Worm (Caenorhabditis elegans) whole organism, young adult: ENCODE results near the gene F48F7.5.
A peak's percentile ranks its signal among the peaks of the same experiment; 100 is the strongest.

Experiments used
- B0261.1 ChIP-seq: sonication (generic microtip); optimal IDR thresholded peaks from 2 replicates; lab custom pipeline; 2016; ENCODE audit warnings: mild to moderate bottlenecking, missing genetic modification characterization, moderate library complexity, missing compliant biosample characterization
- C06A6.2 ChIP-seq: fragments of 200-800 bp; sonication (Bioruptor generic); conservative IDR thresholded peaks from 2 replicates; pipeline ENCODE4 v1.3.6; 2022; ENCODE audit warnings: missing genetic modification characterization, missing compliant biosample characterization
- D2030.7 ChIP-seq: fragments of 200-800 bp; sonication (Bioruptor generic); IDR thresholded peaks from 2 replicates; pipeline ENCODE4 v1.3.6; 2022; ENCODE audit warnings: missing genetic modification reagents, missing genetic modification characterization, missing compliant biosample characterization
- K11D2.4 ChIP-seq: fragments of 200-800 bp; sonication (Bioruptor generic); IDR thresholded peaks from 2 replicates; pipeline ENCODE4 v1.3.6; 2022; ENCODE audit warnings: missing genetic modification reagents, missing genetic modification characterization, missing compliant biosample characterization
- K12H6.12 ChIP-seq: fragments of 200-800 bp; sonication (Bioruptor generic); optimal IDR thresholded peaks from 2 replicates; lab custom pipeline; 2018; ENCODE audit warnings: mild to moderate bottlenecking, missing genetic modification characterization, missing compliant biosample characterization
- T26A5.8 ChIP-seq: sonication (generic microtip); optimal IDR thresholded peaks from 2 replicates; lab custom pipeline; 2016; ENCODE audit warnings: missing genetic modification characterization, missing compliant biosample characterization
- Y53G8AR.9 ChIP-seq: fragments of 200-800 bp; sonication (Bioruptor generic); conservative IDR thresholded peaks from 2 replicates; pipeline ENCODE4 v1.3.6; 2022; ENCODE audit warnings: missing genetic modification reagents, missing genetic modification characterization, missing compliant biosample characterization
- Y56A3A.18 ChIP-seq: fragments of 200-800 bp; sonication (Bioruptor generic); IDR thresholded peaks from 2 replicates; pipeline ENCODE4 v1.3.6; 2022; ENCODE audit warnings: missing genetic modification reagents, missing genetic modification characterization, missing compliant biosample characterization
- Y79H2A.3 ChIP-seq: fragments of 200-800 bp; sonication (Bioruptor generic); conservative IDR thresholded peaks from 2 replicates; pipeline ENCODE4 v1.3.6; 2022; ENCODE audit warnings: missing genetic modification reagents, missing genetic modification characterization, missing compliant biosample characterization
- Y95B8A.8 ChIP-seq: fragments of 200-800 bp; sonication (Bioruptor generic); IDR thresholded peaks from 2 replicates; pipeline ENCODE4 v1.3.6; 2022; ENCODE audit warnings: missing genetic modification reagents, missing genetic modification characterization, missing compliant biosample characterization
- ZK185.1 ChIP-seq: sonication (generic microtip); optimal IDR thresholded peaks from 2 replicates; lab custom pipeline; 2016; ENCODE audit warnings: mild to moderate bottlenecking, missing genetic modification characterization, missing compliant biosample characterization; ENCODE audit not compliant: poor library complexity, severe bottlenecking
- aptf-3 ChIP-seq: fragments of 200-800 bp; sonication (Bioruptor generic); IDR thresholded peaks from 2 replicates; pipeline ENCODE4 v1.3.6; 2022; ENCODE audit warnings: missing genetic modification characterization, missing compliant biosample characterization
- atf-7 ChIP-seq: sonication (generic microtip); optimal IDR thresholded peaks from 2 replicates; lab custom pipeline; 2017; ENCODE audit warnings: mild to moderate bottlenecking, missing genetic modification characterization, missing compliant biosample characterization
- attf-5 ChIP-seq: fragments of 200-800 bp; sonication (Bioruptor generic); optimal IDR thresholded peaks from 2 replicates; lab custom pipeline; 2018; ENCODE audit warnings: mild to moderate bottlenecking, missing genetic modification characterization, missing compliant biosample characterization
- bed-1 ChIP-seq: fragments of 200-800 bp; sonication (Bioruptor generic); IDR thresholded peaks from 2 replicates; pipeline ENCODE4 v1.3.6; 2022; ENCODE audit warnings: missing genetic modification reagents, missing genetic modification characterization, missing compliant biosample characterization
- cebp-1 ChIP-seq, 2 experiments: fragments of 200-800 bp in 1 of 2; sonication (Bioruptor generic) in 1 of 2; sonication (generic microtip) in 1 of 2; IDR thresholded peaks in 1 of 2; optimal IDR thresholded peaks in 1 of 2; 2 replicates each; pipeline versions ENCODE4 v1.3.6 to Lab custom; 2017 to 2022; ENCODE audit warnings: missing compliant biosample characterization in 2 of 2, missing genetic modification characterization in 2 of 2, mild to moderate bottlenecking in 1 of 2, missing genetic modification reagents in 1 of 2, moderate library complexity in 1 of 2
- cebp-2 ChIP-seq: fragments of 200-800 bp; sonication (Bioruptor generic); IDR thresholded peaks from 2 replicates; pipeline ENCODE4 v1.3.6; 2022; ENCODE audit warnings: missing genetic modification characterization, missing compliant biosample characterization
- ceh-100 ChIP-seq: fragments of 200-800 bp; sonication (Bioruptor generic); IDR thresholded peaks from 2 replicates; pipeline ENCODE4 v1.3.6; 2022; ENCODE audit warnings: missing genetic modification reagents, missing genetic modification characterization, missing compliant biosample characterization
- ceh-40 ChIP-seq: fragments of 200-800 bp; sonication (Bioruptor generic); IDR thresholded peaks from 2 replicates; pipeline ENCODE4 v1.3.6; 2022; ENCODE audit warnings: missing genetic modification characterization, missing compliant biosample characterization
- chd-7 ChIP-seq: sonication (generic microtip); optimal IDR thresholded peaks from 2 replicates; lab custom pipeline; 2016; ENCODE audit warnings: mild to moderate bottlenecking, missing genetic modification characterization, moderate library complexity, missing compliant biosample characterization
- egrh-3 ChIP-seq: fragments of 200-800 bp; sonication (Bioruptor generic); IDR thresholded peaks from 2 replicates; pipeline ENCODE4 v1.3.6; 2022; ENCODE audit warnings: missing genetic modification reagents, missing genetic modification characterization, missing compliant biosample characterization
- hlh-12 ChIP-seq: sonication (generic microtip); optimal IDR thresholded peaks from 2 replicates; lab custom pipeline; 2016; ENCODE audit warnings: missing genetic modification characterization, missing compliant biosample characterization
- hlh-26 ChIP-seq: fragments of 200-800 bp; sonication (Bioruptor generic); conservative IDR thresholded peaks from 2 replicates; pipeline ENCODE4 v1.3.6; 2022; ENCODE audit warnings: missing genetic modification reagents, missing genetic modification characterization, missing compliant biosample characterization
- hmg-1.2 ChIP-seq: fragments of 200-800 bp; sonication (Bioruptor generic); IDR thresholded peaks from 2 replicates; pipeline ENCODE4 v1.3.6; 2022; ENCODE audit warnings: missing genetic modification reagents, missing genetic modification characterization, missing compliant biosample characterization
- hmg-20 ChIP-seq: fragments of 200-800 bp; sonication (Bioruptor generic); IDR thresholded peaks from 2 replicates; pipeline ENCODE4 v1.3.6; 2022; ENCODE audit warnings: missing genetic modification reagents, missing genetic modification characterization, missing compliant biosample characterization
- lag-1 ChIP-seq: fragments of 200-800 bp; sonication (Bioruptor generic); IDR thresholded peaks from 2 replicates; pipeline ENCODE4 v1.3.6; 2022; ENCODE audit warnings: missing genetic modification reagents, missing genetic modification characterization, missing compliant biosample characterization
- let-526 ChIP-seq: fragments of 200-800 bp; sonication (Bioruptor generic); IDR thresholded peaks from 2 replicates; pipeline ENCODE4 v1.3.6; 2022; ENCODE audit warnings: missing genetic modification reagents, missing genetic modification characterization, missing compliant biosample characterization
- lin-40 ChIP-seq: sonication (generic microtip); optimal IDR thresholded peaks from 2 replicates; lab custom pipeline; 2016; ENCODE audit warnings: missing genetic modification characterization, mild to moderate bottlenecking, missing compliant biosample characterization, missing genotype, missing genetic modification reagents
- lin-54 ChIP-seq: fragments of 200-800 bp; sonication (Bioruptor generic); optimal IDR thresholded peaks from 2 replicates; lab custom pipeline; 2018; ENCODE audit warnings: mild to moderate bottlenecking, missing genetic modification characterization, missing compliant biosample characterization
- madf-10 ChIP-seq: sonication (generic microtip); optimal IDR thresholded peaks from 2 replicates; lab custom pipeline; 2016; ENCODE audit warnings: mild to moderate bottlenecking, missing genetic modification characterization, missing compliant biosample characterization
- madf-3 ChIP-seq: fragments of 200-800 bp; sonication (Bioruptor generic); IDR thresholded peaks from 2 replicates; pipeline ENCODE4 v1.3.6; 2022; ENCODE audit warnings: missing genetic modification reagents, missing genetic modification characterization, missing compliant biosample characterization
- madf-8 ChIP-seq: fragments of 200-800 bp; sonication (Bioruptor generic); conservative IDR thresholded peaks from 2 replicates; pipeline ENCODE4 v1.3.6; 2022; ENCODE audit warnings: missing genetic modification reagents, missing genetic modification characterization, missing compliant biosample characterization
- mcd-1 ChIP-seq: fragments of 200-800 bp; sonication (Bioruptor generic); IDR thresholded peaks from 2 replicates; pipeline ENCODE4 v1.3.6; 2022; ENCODE audit warnings: missing genetic modification reagents, missing genetic modification characterization, missing compliant biosample characterization
- mes-4 ChIP-seq: sonication (generic microtip); optimal IDR thresholded peaks from 2 replicates; lab custom pipeline; 2016; ENCODE audit warnings: missing genotype, missing genetic modification characterization, missing compliant biosample characterization
- nfyb-1 ChIP-seq: fragments of 200-800 bp; sonication (Bioruptor generic); IDR thresholded peaks from 2 replicates; pipeline ENCODE4 v1.3.6; 2022; ENCODE audit warnings: missing genetic modification reagents, missing genetic modification characterization, missing compliant biosample characterization
- nhr-120 ChIP-seq: fragments of 200-800 bp; sonication (Bioruptor generic); IDR thresholded peaks from 2 replicates; pipeline ENCODE4 v1.3.6; 2022; ENCODE audit warnings: missing genetic modification characterization, missing compliant biosample characterization
- nhr-80 ChIP-seq: sonication (generic microtip); optimal IDR thresholded peaks from 2 replicates; lab custom pipeline; 2016; ENCODE audit warnings: missing genetic modification characterization, missing compliant biosample characterization
- pbrm-1 ChIP-seq: fragments of 200-800 bp; sonication (Bioruptor generic); IDR thresholded peaks from 2 replicates; pipeline ENCODE4 v1.3.6; 2022; ENCODE audit warnings: missing genetic modification reagents, missing genetic modification characterization, missing compliant biosample characterization
- rpc-1 ChIP-seq, 2 experiments: fragments of 150-350 bp in 1 of 2; sonication (generic microtip) in 1 of 2; optimal IDR thresholded peaks; 2 replicates each; lab custom pipeline; 2014 to 2018; ENCODE audit warnings: missing biosample characterization in 1 of 2, missing genetic modification characterization in 1 of 2, missing genetic modification reagents in 1 of 2, missing genotype in 1 of 2
- snpc-4 ChIP-seq, 5 experiments: fragments of 150-350 bp in 1 of 5; sonication (generic microtip) in 4 of 5; optimal IDR thresholded peaks; 2 replicates each; lab custom pipeline; 2014 to 2018; ENCODE audit warnings: missing genetic modification characterization in 5 of 5, missing biosample characterization in 3 of 5, antibody characterized with exemption in 2 of 5, mild to moderate bottlenecking in 2 of 5, missing compliant biosample characterization in 2 of 5, missing genotype in 2 of 5, moderate library complexity in 2 of 5, missing genetic modification reagents in 1 of 5
- tbp1 ChIP-seq: fragments of 200-800 bp; sonication (Bioruptor generic); optimal IDR thresholded peaks from 2 replicates; lab custom pipeline; 2018; ENCODE audit warnings: mild to moderate bottlenecking, missing genetic modification characterization, missing compliant biosample characterization
- tlf-1 ChIP-seq: fragments of 200-800 bp; sonication (Bioruptor generic); optimal IDR thresholded peaks from 2 replicates; lab custom pipeline; 2018; ENCODE audit warnings: mild to moderate bottlenecking, missing genetic modification characterization, missing compliant biosample characterization
- unc-62 ChIP-seq: fragments of 150-350 bp; optimal IDR thresholded peaks from 2 replicates; lab custom pipeline; 2014; ENCODE audit warnings: missing biosample characterization, missing genetic modification reagents, missing genetic modification characterization
- zfh-2 ChIP-seq: fragments of 200-800 bp; sonication (Bioruptor generic); conservative IDR thresholded peaks from 2 replicates; pipeline ENCODE4 v1.3.6; 2022; ENCODE audit warnings: missing genetic modification reagents, missing genetic modification characterization, missing compliant biosample characterization

F48F7.5 gene

ce11 chrX:13969257-13969968, 6.0 kb upstream of the F48F7.5 start (continued):
- TF ChIP-seq unc-62 (GFP tag; lab: Kevin White, UChicago) (peak; percentile 56), ZK185.1 (tag; lab: Kevin White, UChicago) (peak; percentile 55), pbrm-1 (peak; percentile 12; the same call in 1 of the 2 replicates), tbp1 (GFP tag; lab: Kevin White, UChicago) (peak; percentile 51), bed-1 (GFP tag; lab: Robert Waterston, UW) (0 out of 2 replicates have a peak, but pooled peaks have one; percentile 30), madf-8 (GFP tag; lab: Robert Waterston, UW) (no peak), tlf-1 (peak; percentile 13), let-526 (GFP tag; lab: Robert Waterston, UW) (0 out of 2 replicates have a peak, but pooled peaks have one; percentile 7), K11D2.4 (peak; percentile 86), mcd-1 (peak; percentile 38), atf-7 (peak; percentile 54), lag-1 (GFP tag; lab: Robert Waterston, UW) (no peak), K12H6.12 (tag; lab: Kevin White, UChicago) (peak; percentile 97), Y95B8A.8 (GFP tag; lab: Robert Waterston, UW) (no peak), attf-5 (peak; percentile 82), T26A5.8 (tag; lab: Kevin White, UChicago) (no peak), ceh-40 (GFP tag; lab: Robert Waterston, UW) (no peak), hmg-1.2 (GFP tag; lab: Robert Waterston, UW) (peak; percentile 76; the same call in 1 of the 2 replicates), chd-7 (tag; lab: Kevin White, UChicago) (peak; percentile 56), lin-40 (tag; lab: Kevin White, UChicago) (peak; percentile 83), madf-10 (tag; lab: Kevin White, UChicago) (peak; percentile 86), hlh-12 (no peak), hlh-26 (GFP tag; lab: Robert Waterston, UW) (no peak), ceh-100 (GFP tag; lab: Robert Waterston, UW) (no peak; the same call in 1 of the 2 replicates), snpc-4 (GFP tag; optimal IDR thresholded peaks at IDR 0.05; lab: Kevin White, UChicago) (no peak), snpc-4 (tag; optimal IDR thresholded peaks at IDR 0.05; lab: Kevin White, UChicago) (peak in 3 of 4 experiments; percentile 12 to 59 (median 55)), nfyb-1 (GFP tag; lab: Robert Waterston, UW) (peak; percentile 43; the same call in 1 of the 2 replicates), C06A6.2 (GFP tag; lab: Robert Waterston, UW) (0 out of 2 replicates have a peak, but pooled peaks have one; percentile 39), egrh-3 (peak; percentile 51), nhr-80 (tag; lab: Kevin White, UChicago) (peak; percentile 92), D2030.7 (GFP tag; lab: Robert Waterston, UW) (no peak), cebp-1 (GFP tag; IDR thresholded peaks at IDR 0.05; lab: Robert Waterston, UW) (0 out of 2 replicates have a peak, but pooled peaks have one; percentile 7), cebp-1 (tag; optimal IDR thresholded peaks at IDR 0.05; lab: Kevin White, UChicago) (peak; percentile 87), zfh-2 (peak; percentile 97), mes-4 (tag; lab: Kevin White, UChicago) (no peak), lin-54 (GFP tag; lab: Kevin White, UChicago) (peak; percentile 17)

- TF ChIP-seq bed-1 (GFP tag; lab: Robert Waterston, UW) (peak; percentile 80; the same call in 1 of the 2 replicates), nhr-120 (GFP tag; lab: Robert Waterston, UW) (0 out of 2 replicates have a peak, but pooled peaks have one; percentile 49), ceh-40 (GFP tag; lab: Robert Waterston, UW) (0 out of 2 replicates have a peak, but pooled peaks have one; percentile 32), Y56A3A.18 (GFP tag; lab: Robert Waterston, UW) (peak; percentile 78), nfyb-1 (GFP tag; lab: Robert Waterston, UW) (peak; percentile 68), aptf-3 (GFP tag; lab: Robert Waterston, UW) (0 out of 2 replicates have a peak, but pooled peaks have one; percentile 67), rpc-1 (optimal IDR thresholded peaks at IDR 0.05; lab: Kevin White, UChicago) (peak; percentile 23), rpc-1 (tag; optimal IDR thresholded peaks at IDR 0.05; lab: Kevin White, UChicago) (peak; percentile 55), madf-3 (GFP tag; lab: Robert Waterston, UW) (0 out of 2 replicates have a peak, but pooled peaks have one; percentile 36), cebp-2 (GFP tag; lab: Robert Waterston, UW) (peak; percentile 84; the same call in 1 of the 2 replicates), hmg-20 (GFP tag; lab: Robert Waterston, UW) (peak; percentile 62; the same call in 1 of the 2 replicates), Y53G8AR.9 (GFP tag; lab: Robert Waterston, UW) (peak; percentile 60; the same call in 1 of the 2 replicates), Y79H2A.3 (GFP tag; lab: Robert Waterston, UW) (peak; percentile 24; the same call in 1 of the 2 replicates), B0261.1 (peak; percentile 56), mcd-1 (0 out of 2 replicates have a peak, but pooled peaks have one; percentile 15), hmg-1.2 (GFP tag; lab: Robert Waterston, UW) (peak; percentile 75)
These were observed 2.4 kb upstream of the F48F7.5 start for ce11 chrX:13973086-13973485.
